Worm (Caenorhabditis elegans) whole organism, midembryonic: ENCODE data around the gene pygo-1.

ENCODE experiments used
- T22C8.4 ChIP-seq: fragments of 200-800 bp; sonication (Bioruptor generic); IDR thresholded peaks from 2 replicates; pipeline ENCODE4 v1.3.6; 2022; ENCODE audit warnings: missing genetic modification characterization, missing compliant biosample characterization
- flt-1 ChIP-seq: fragments of 200-800 bp; sonication (Bioruptor generic); IDR thresholded peaks from 2 replicates; pipeline ENCODE4 v1.3.6; 2022; ENCODE audit warnings: missing genetic modification characterization, missing compliant biosample characterization
- klf-2 ChIP-seq: fragments of 200-800 bp; sonication (Bioruptor generic); conservative IDR thresholded peaks from 2 replicates; pipeline ENCODE4 v1.3.6; 2022; ENCODE audit warnings: missing genetic modification reagents, missing genetic modification characterization, missing compliant biosample characterization
- med-1 ChIP-seq: sonication (generic microtip); optimal IDR thresholded peaks from 2 replicates; lab custom pipeline; 2017; ENCODE audit warnings: missing genetic modification characterization, mild to moderate bottlenecking, missing compliant biosample characterization, antibody characterized with exemption, missing genetic modification reagents; ENCODE audit not compliant: insufficient read depth
- ref-1 ChIP-seq: fragments of 200-800 bp; sonication (Bioruptor generic); conservative IDR thresholded peaks from 2 replicates; pipeline ENCODE4 v1.3.6; 2022; ENCODE audit warnings: missing genetic modification reagents, missing genetic modification characterization, missing compliant biosample characterization
- tab-1 ChIP-seq: fragments of 200-800 bp; sonication (Bioruptor generic); IDR thresholded peaks from 2 replicates; pipeline ENCODE4 v1.3.6; 2022; ENCODE audit warnings: missing genetic modification characterization, missing compliant biosample characterization
- ztf-23 ChIP-seq: fragments of 200-800 bp; sonication (Bioruptor generic); IDR thresholded peaks from 2 replicates; pipeline ENCODE4 v1.3.6; 2022; ENCODE audit warnings: missing genetic modification reagents, missing genetic modification characterization, missing compliant biosample characterization
- ztf-29 ChIP-seq: fragments of 200-800 bp; sonication (Bioruptor generic); IDR thresholded peaks from 2 replicates; pipeline ENCODE4 v1.3.6; 2022; ENCODE audit warnings: missing genetic modification reagents, missing genetic modification characterization, missing compliant biosample characterization

DNA sequence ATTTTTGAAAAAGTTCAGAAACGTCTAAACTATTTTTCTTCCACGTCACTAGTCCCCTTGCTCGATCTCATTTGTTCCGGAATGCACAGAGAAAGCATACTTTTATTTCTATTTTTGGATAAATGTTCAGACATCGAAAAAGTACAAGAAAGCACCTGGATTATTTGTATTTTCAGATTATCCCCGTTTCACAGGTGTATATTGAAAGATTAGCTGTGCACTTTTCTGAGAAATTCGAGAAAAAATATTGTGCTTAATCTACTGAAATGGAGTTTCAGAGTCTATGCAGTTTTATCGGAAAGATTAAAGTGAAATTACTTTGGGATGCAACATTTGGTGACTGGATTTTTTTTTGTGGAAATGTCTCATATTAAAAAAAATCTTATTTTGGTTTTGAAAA is 18.8 kb downstream of the pygo-1 start:
- TF ChIP-seq T22C8.4 (GFP tag; lab: Robert Waterston, UW): no peak
- no peak for TF ChIP-seq tab-1 (GFP tag; lab: Robert Waterston, UW)
- no peak for TF ChIP-seq med-1 (GFP tag; lab: Kevin White, UChicago)
- no peak for TF ChIP-seq ref-1 (GFP tag; lab: Robert Waterston, UW)
- no peak for TF ChIP-seq ztf-23 (GFP tag; lab: Robert Waterston, UW)
- TF ChIP-seq flt-1 (GFP tag; lab: Robert Waterston, UW): no peak
- TF ChIP-seq klf-2 (GFP tag; lab: Robert Waterston, UW): no peak
- TF ChIP-seq ztf-29 (GFP tag; lab: Robert Waterston, UW): no peak
